Worm (Caenorhabditis elegans) whole organism, mixed stage, embryonic: Measurements from ENCODE around the gene mep-1.

Source experiments
- bed-3 ChIP-seq: fragments of 200-800 bp; sonication (Bioruptor generic); optimal IDR thresholded peaks from 3 replicates; lab custom pipeline; 2018; ENCODE audit warnings: mild to moderate bottlenecking, missing genetic modification characterization, moderate library complexity, missing compliant biosample characterization
- nhr-237 ChIP-seq: fragments of 150-350 bp; optimal IDR thresholded peaks from 2 replicates; lab custom pipeline; 2014; ENCODE audit warnings: missing biosample characterization, missing genetic modification characterization
- nhr-28 ChIP-seq: fragments of 150-350 bp; optimal IDR thresholded peaks from 2 replicates; lab custom pipeline; 2014; ENCODE audit warnings: missing biosample characterization, missing genetic modification characterization
- snpc-4 ChIP-seq: fragments of 150-350 bp; optimal IDR thresholded peaks from 2 replicates; lab custom pipeline; 2014; ENCODE audit warnings: missing biosample characterization, missing genetic modification characterization
- sptf-1 ChIP-seq: sonication (generic microtip); optimal IDR thresholded peaks from 2 replicates; lab custom pipeline; 2017; ENCODE audit warnings: mild to moderate bottlenecking, missing genetic modification characterization, moderate library complexity, missing compliant biosample characterization
- unc-39 ChIP-seq: fragments of 150-350 bp; optimal IDR thresholded peaks from 2 replicates; lab custom pipeline; 2014; ENCODE audit warnings: missing biosample characterization, missing genetic modification characterization
- ztf-11 ChIP-seq: fragments of 150-350 bp; optimal IDR thresholded peaks from 2 replicates; lab custom pipeline; 2014; ENCODE audit warnings: missing biosample characterization, missing genetic modification characterization

- no peak for TF ChIP-seq snpc-4 (tag; lab: Kevin White, UChicago)
- no peak for TF ChIP-seq nhr-28
- TF ChIP-seq ztf-11 (tag; lab: Kevin White, UChicago) = no peak
- TF ChIP-seq sptf-1 (tag; lab: Kevin White, UChicago) = no peak
- no peak for TF ChIP-seq bed-3
- no peak for TF ChIP-seq unc-39 (tag; lab: Kevin White, UChicago)
- peak; percentile 34 for TF ChIP-seq nhr-237 (tag; lab: Kevin White, UChicago)
Observed at ce11 chrIV:11480027-11480896, 44.2 kb upstream of the mep-1 start, which contains the start of the genes mbf-1 and nse-4.
